Worm (Caenorhabditis elegans) whole organism, late embryonic: Measurements from ENCODE around the gene slfl-4.

Experiments used
- ceh-48 ChIP-seq: sonication (generic microtip); optimal IDR thresholded peaks from 2 replicates; lab custom pipeline; 2016; ENCODE audit warnings: missing genetic modification characterization, inconsistent platforms, missing compliant biosample characterization
- nfya-1 ChIP-seq: sonication (generic microtip); optimal IDR thresholded peaks from 2 replicates; lab custom pipeline; 2017; ENCODE audit warnings: missing genetic modification characterization, mild to moderate bottlenecking, missing compliant biosample characterization, antibody characterized with exemption, moderate library complexity
- nhr-232 ChIP-seq: sonication (generic microtip); optimal IDR thresholded peaks from 2 replicates; lab custom pipeline; 2016; ENCODE audit warnings: missing genetic modification characterization, missing compliant biosample characterization
- rnt-1 ChIP-seq: sonication (generic microtip); optimal IDR thresholded peaks from 2 replicates; lab custom pipeline; 2016; ENCODE audit warnings: missing genetic modification characterization, missing compliant biosample characterization
- tbx-7 ChIP-seq: sonication (generic microtip); optimal IDR thresholded peaks from 2 replicates; lab custom pipeline; 2016; ENCODE audit warnings: missing genotype, missing genetic modification characterization, missing compliant biosample characterization
- ztf-16 ChIP-seq: sonication (generic microtip); optimal IDR thresholded peaks from 2 replicates; lab custom pipeline; 2017; ENCODE audit warnings: missing genetic modification characterization, missing compliant biosample characterization

DNA sequence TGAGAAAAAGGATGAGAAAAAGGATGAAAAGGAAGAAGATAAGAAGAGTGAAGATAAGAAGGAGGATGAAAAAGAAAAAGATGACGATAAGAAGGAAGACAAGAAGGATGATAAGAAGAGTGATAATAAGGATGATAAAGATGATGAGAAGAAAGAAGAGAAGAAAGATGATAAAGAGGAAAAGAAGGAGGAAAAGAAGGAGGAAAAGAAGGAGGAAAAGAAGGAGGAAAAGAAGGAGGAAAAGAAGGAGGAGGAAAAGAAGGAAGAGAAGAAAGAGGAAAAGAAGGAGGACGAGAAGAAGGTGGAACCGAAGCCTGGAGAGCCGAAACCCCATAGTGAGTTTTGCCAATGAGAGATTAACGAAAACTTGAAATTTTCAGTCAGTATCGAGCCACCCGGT lies 946 bp upstream of the slfl-4 start:
- no peak for TF ChIP-seq rnt-1 (tag; lab: Kevin White, UChicago)
- no peak for TF ChIP-seq nfya-1 (tag; lab: Kevin White, UChicago)
- no peak for TF ChIP-seq nhr-232 (tag; lab: Kevin White, UChicago)
- no peak for TF ChIP-seq ztf-16 (tag; lab: Kevin White, UChicago)
- TF ChIP-seq tbx-7 (tag; lab: Kevin White, UChicago), result no peak
- TF ChIP-seq ceh-48 (tag; lab: Kevin White, UChicago), result no peak
